Worm (Caenorhabditis elegans): ENCODE results near the gene lys-5.

DNA sequence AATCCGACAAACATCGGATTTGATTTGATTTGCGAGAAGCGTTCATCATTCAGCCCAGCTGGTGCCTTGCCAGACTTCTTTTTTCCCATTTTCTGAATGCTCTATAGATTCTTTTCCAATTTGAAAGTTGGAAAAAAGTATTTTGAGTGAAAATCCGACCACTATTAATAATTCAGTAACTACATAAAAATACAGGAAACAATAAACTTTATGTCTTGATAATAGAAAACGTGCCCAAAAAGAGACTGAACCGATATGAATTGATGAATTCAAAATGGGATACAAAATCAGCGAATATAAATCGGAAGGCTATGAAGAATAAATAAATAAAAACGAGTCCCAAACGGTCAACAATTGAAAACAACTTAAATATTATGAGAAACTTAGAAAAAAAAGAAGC is 6.4 kb upstream of the lys-5 start, which contains the start of gene F58B3.4:
- TF ChIP-seq flt-1 (GFP tag; IDR thresholded peaks at IDR 0.05) (no peak), ztf-29 (GFP tag; IDR thresholded peaks at IDR 0.05) (no peak), T22C8.4 (GFP tag; IDR thresholded peaks at IDR 0.05) (no peak), cog-1 (tag; optimal IDR thresholded peaks at IDR 0.05) (no peak), tab-1 (GFP tag; IDR thresholded peaks at IDR 0.05) (no peak), klf-2 (GFP tag; conservative IDR thresholded peaks at IDR 0.05) (no peak)
